Fruit fly (Drosophila melanogaster): ENCODE measurements around the gene Cpr64Ad.

The Cpr64Ad gene

dm6 chr3L:4233603-4234277, 18.6 kb downstream of the Cpr64Ad start:
- no peak for TF ChIP-seq noc (tag; optimal IDR thresholded peaks at IDR 0.05)

- TF ChIP-seq noc (tag; optimal IDR thresholded peaks at IDR 0.05) = no peak
Observed at dm6 chr3L:4236097-4236572, 21.0 kb downstream of the Cpr64Ad start, which contains the start of gene ImpL2. Gene ImpL2, minus strand, starts transcription at chr3L:4236147.

DNA sequence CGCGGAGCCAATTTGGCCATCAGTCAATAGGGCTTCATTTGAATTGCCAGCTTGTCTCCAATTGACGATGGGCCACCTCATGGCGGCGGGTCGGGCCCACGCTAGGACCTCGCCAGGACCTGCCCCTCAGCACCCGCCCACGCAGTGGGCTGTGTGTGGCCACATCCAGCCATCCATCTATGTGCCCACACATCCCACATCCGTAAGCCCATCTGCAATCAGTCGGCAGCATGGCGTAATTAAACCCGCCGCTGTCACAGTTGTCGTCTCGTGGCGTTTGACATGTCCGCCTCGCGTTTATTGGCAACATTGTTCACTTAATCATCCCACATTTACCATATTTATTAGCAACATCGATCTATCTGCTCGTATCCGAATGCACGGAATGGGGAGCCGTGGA, 23.0 kb downstream of the Cpr64Ad start:
- TF ChIP-seq noc (tag; optimal IDR thresholded peaks at IDR 0.05) = no peak

DNA sequence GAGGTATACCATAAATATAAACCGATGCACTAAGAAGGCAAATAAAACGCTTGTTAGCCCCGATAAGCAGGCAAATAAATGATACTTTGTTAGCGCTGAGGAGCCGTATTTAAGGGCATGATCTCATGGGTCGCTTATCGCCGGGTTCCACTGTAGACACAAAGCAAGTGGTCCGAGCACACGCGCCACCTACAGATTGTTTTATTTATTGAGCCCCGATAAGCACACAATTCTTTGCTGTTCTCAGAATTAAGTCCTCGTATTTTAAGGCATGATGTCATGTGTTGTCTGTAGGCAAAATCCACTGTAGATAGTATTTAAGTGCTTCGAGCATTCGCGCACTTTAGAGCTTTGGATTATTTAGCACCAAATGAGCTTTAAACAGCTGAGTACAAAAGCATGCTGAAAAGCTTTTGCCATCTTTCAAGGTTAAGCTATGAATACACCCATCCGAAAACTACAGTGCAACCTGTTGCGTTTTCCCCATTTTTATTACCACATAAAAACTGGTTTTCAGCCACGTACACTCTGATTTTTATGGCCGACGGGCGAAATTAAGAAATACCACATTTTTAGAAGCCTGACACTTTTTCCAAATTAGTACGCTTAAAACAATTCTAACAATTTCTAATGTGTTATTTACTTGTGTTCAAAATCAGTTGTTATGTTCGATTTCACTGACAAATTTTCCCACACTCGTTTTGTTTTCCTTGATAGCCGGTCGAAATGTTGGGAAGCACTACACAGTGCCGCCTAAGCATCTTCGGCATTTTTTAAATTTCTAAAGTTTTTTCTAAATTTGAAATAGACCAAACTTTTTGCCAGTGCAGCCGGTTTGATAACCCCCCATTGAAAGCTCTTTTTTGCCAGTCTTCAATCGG, 24.5 kb downstream of the Cpr64Ad start, which contains the start of gene Sqor:
Gene Sqor (plus strand): TSS at position 732 of the 881 bp plus-strand sequence.
- peak; percentile 96 for TF ChIP-seq noc (tag; optimal IDR thresholded peaks at IDR 0.05)

DNA sequence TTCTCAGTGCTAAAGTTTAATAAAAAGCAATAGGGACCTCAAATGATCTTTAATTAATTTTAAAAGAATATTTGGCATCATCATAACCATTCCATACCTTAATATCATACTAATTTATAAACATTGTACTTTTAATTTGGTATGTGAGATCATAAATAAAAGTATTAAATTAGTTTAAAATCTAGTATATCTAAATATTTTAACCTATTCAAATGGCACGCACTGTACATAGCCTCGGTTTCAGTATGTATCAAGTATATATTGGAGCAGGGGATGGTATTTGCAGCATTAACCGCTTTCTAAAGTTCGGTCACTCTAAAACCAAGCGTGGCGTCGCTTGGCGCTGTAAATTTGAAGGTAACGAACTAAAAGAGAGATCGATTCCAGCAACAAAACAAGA, 27.2 kb downstream of the Cpr64Ad start, which contains the start of gene pav:
Gene pav (plus strand): TSS at position 307 of the 400 bp plus-strand sequence.
- no peak for TF ChIP-seq noc (tag; optimal IDR thresholded peaks at IDR 0.05)

DNA sequence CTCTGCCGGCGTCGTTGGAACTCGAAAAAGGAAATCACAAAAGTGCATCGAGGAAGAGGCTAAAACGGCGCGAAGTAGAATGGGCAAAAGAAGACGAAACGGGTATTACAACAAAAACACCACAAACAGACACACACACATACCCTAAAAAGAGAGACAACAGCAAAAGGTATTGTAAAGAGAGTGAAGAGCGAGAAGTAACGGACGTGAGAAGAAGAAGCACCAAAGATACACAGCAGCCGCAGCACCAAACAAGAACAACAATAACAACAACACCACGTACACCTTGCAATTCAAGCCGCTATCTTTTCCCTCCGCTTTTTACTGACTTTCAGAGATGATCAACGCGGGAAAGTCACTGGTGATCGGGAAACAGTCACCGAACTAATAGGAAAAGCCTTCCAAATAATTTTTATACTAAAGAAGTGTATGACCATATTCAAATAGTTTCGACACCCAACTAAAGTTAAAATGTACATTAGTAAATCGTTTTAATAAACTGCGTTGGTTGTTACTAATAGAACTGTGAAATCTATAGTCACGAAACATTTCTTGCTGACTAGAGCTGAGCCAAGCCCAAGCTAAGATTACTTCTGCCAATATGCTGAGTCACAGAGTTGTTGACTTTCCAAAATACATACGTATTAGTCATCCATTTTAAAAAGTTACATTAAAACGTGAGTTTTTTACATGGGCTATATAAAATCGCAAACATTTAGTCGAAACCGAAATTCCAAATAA, 37.1 kb downstream of the Cpr64Ad start:
- no peak for TF ChIP-seq noc (tag; optimal IDR thresholded peaks at IDR 0.05)

- no peak for TF ChIP-seq noc (tag; optimal IDR thresholded peaks at IDR 0.05)
Observed at dm6 chr3L:4252862-4253610, 37.9 kb downstream of the Cpr64Ad start.

- no peak for TF ChIP-seq noc (tag; optimal IDR thresholded peaks at IDR 0.05)
Observed at dm6 chr3L:4253611-4254300, 38.6 kb downstream of the Cpr64Ad start.

DNA sequence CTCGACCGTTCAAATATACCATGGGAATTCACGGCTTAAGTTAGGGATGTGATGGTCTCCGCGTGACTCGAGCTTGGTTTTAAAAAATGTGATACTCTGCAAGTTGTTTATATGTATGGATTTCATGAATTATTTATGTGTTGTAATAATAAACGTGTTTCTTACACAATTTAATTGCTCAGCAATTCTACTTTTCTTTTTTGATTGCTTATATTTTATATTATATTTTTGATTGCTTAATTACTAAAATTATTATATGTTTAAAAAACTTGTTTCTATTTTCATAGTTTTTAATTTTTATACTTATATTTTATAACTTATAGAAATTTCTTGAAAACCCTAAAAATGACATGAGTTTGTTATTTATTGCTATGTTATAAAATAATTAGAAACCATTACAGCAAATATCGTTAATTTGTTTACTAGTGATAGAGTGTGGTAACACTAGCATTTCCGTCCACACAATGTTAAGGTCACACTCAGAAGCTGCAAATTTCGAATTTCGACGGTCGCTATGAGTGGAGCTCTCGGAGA, 39.2 kb downstream of the Cpr64Ad start, which contains the start of the genes ago and CG1265:
Gene ago (minus strand): TSS at position 6 of the 534 bp plus-strand sequence.
Gene CG1265 (plus strand): TSS at position 476 of the 534 bp plus-strand sequence.
- TF ChIP-seq noc (tag; optimal IDR thresholded peaks at IDR 0.05) = no peak

DNA sequence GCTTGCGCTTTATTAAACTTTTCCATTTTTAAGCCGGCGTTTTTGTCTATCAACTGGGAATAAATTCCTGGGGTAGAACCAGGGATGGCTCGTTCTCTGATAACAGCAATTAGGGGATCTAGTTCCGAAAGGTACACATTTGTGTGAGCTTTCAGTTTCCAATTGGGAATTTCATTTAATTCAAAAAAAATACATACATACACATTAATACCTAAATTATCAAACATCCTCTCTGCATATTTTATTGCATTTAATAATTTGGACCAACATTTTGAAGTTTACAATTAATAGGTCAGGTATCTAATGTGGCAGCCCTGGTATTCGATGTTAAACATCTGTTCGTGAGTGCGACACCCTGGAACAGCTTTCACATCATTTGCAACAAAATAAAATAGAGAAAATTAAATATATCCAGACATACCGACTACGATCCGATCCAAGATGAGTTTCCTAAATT, 44.0 kb downstream of the Cpr64Ad start, which contains the start of the genes CG15011 and CG1309:
Gene CG15011 (minus strand): TSS at position 51 of the 457 bp plus-strand sequence.
Gene CG1309 (plus strand): TSS at position 329 of the 457 bp plus-strand sequence.
- TF ChIP-seq noc (tag; optimal IDR thresholded peaks at IDR 0.05) = peak; percentile 87

DNA sequence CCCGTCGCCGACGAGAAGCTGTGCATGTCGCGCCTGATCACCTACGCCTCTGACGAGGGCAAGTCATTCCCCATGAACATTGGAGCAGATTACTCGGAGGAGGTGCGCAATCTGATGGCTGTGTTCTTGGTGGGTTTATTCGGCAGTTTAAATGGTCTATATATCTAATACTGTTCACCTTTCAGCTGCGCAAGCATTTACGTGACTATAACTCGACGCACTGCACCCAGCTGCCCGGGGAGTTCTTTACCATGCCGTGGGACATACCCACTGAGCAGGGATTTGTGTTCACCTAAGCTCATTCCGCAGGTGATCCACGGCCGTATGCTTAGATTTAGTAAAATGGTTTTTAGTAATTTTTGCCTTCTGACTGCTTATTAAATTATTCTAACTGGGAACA, 46.0 kb downstream of the Cpr64Ad start:
- no peak for TF ChIP-seq noc (tag; optimal IDR thresholded peaks at IDR 0.05)

dm6 chr3L:4262384-4262783, 47.2 kb downstream of the Cpr64Ad start, which contains the start of the genes CG11586 and VhaM9.7-a:
Gene CG11586, minus strand, starts transcription at chr3L:4262470.
Gene VhaM9.7-a, plus strand, starts transcription at chr3L:4262705.
- TF ChIP-seq noc (tag; optimal IDR thresholded peaks at IDR 0.05) = no peak

DNA sequence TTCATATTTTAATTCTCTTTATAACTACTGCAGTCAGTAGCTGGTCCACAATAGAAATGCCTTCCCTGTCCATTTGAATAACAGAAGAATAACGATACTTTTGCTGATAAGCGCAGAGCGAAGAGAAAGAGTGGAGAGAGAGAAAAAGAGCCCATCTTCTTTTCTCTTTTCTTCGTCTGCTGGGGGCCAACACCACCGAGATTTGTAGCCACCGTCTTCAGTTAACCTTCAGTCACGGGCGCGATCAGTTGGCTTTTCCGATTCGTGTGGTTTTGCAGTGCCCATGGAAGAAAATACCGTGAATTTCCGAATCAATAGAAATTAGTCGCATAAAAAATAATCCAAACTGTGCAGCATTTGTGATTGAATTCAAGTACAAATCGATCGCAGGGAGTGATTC, 48.3 kb downstream of the Cpr64Ad start, which contains the start of gene CG1273:
Gene CG1273 (plus strand): TSS at position 218 of the 400 bp plus-strand sequence.
- no peak for TF ChIP-seq noc (tag; optimal IDR thresholded peaks at IDR 0.05)

DNA sequence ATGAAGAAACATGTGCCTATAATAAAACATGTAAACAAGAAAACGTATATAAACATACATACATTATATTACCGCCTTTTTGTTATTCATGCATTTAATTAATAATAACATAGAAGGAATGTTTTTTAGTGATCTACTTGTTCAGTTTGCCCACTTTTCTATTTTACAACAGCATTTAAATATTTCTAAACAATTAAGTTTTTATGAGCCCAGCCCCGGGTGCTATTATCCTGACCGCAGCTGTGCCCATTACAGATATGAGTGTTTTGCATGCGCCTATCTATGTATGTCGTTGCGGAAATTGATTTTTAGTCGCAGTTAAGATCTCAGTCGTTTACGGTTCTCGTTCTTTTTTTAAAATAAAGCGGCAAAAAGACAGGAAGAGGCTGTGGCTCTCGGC, 49.8 kb downstream of the Cpr64Ad start:
- TF ChIP-seq noc (tag; optimal IDR thresholded peaks at IDR 0.05) = no peak
